Worm (Caenorhabditis elegans) whole organism, late embryonic: ENCODE results near the gene rgs-10.

Experiments
- K02D7.2 ChIP-seq: sonication (generic microtip); optimal IDR thresholded peaks from 2 replicates; lab custom pipeline; 2017; ENCODE audit warnings: mild to moderate bottlenecking, missing genetic modification characterization, missing compliant biosample characterization
- ceh-2 ChIP-seq: sonication (generic microtip); optimal IDR thresholded peaks from 2 replicates; lab custom pipeline; 2016; ENCODE audit warnings: missing genotype, missing genetic modification characterization, missing compliant biosample characterization
- pag-3 ChIP-seq: sonication (generic microtip); optimal IDR thresholded peaks from 2 replicates; lab custom pipeline; 2016; ENCODE audit warnings: missing compliant biosample characterization, missing genetic modification characterization, borderline replicate concordance

ce11 chrX:15010941-15011340 is 48.4 kb downstream of the rgs-10 start:
- TF ChIP-seq ceh-2 (tag; lab: Kevin White, UChicago) = no peak
- no peak for TF ChIP-seq pag-3
- TF ChIP-seq K02D7.2 (tag; lab: Kevin White, UChicago) = no peak
